Fruit fly (Drosophila melanogaster): ENCODE measurements around the gene Mdh1.

- TF ChIP-seq fd96Ca (GFP tag; IDR thresholded peaks at IDR 0.05) (no peak), CG32121 (GFP tag; IDR thresholded peaks at IDR 0.05) (no peak), CG34367 (tag; optimal IDR thresholded peaks at IDR 0.05) (no peak), CG8159 (tag; optimal IDR thresholded peaks at IDR 0.05) (no peak), CG14655 (GFP tag; optimal IDR thresholded peaks at IDR 0.05) (no peak)
These were observed 7.7 kb upstream of the Mdh1 start for dm6 chr2L:10403803-10404315.
